Fruit fly (Drosophila melanogaster) whole organism, embryonic: ENCODE data around the gene RhoGDI.
A peak's percentile ranks its signal among the peaks of the same experiment; 100 is the strongest.

ENCODE experiments used
- ATbp ChIP-seq: fragments of 200-800 bp; sonication (Bioruptor generic); optimal IDR thresholded peaks from 2 replicates; lab custom pipeline; 2017; ENCODE audit warnings: missing biosample characterization, mild to moderate bottlenecking, missing genetic modification characterization, missing genetic modification reagents
- B-H2 ChIP-seq: fragments of 200-800 bp; sonication (Bioruptor generic); optimal IDR thresholded peaks from 2 replicates; lab custom pipeline; 2018; ENCODE audit warnings: missing biosample characterization, mild to moderate bottlenecking, missing genetic modification characterization
- CG10267 ChIP-seq: fragments of 200-800 bp; sonication (Bioruptor generic); optimal IDR thresholded peaks from 2 replicates; lab custom pipeline; 2018; ENCODE audit warnings: missing biosample characterization, mild to moderate bottlenecking, missing genetic modification characterization, moderate library complexity
- CG10431 ChIP-seq: fragments of 200-800 bp; sonication (Bioruptor generic); optimal IDR thresholded peaks from 3 replicates; lab custom pipeline; 2018; ENCODE audit warnings: missing biosample characterization, mild to moderate bottlenecking, missing genetic modification characterization
- CG11504 ChIP-seq: fragments of 200-800 bp; sonication (Bioruptor generic); optimal IDR thresholded peaks from 3 replicates; lab custom pipeline; 2019; ENCODE audit warnings: missing biosample characterization, mild to moderate bottlenecking, missing genetic modification characterization, moderate library complexity
- CG12769 ChIP-seq: fragments of 200-800 bp; sonication (Bioruptor generic); optimal IDR thresholded peaks from 2 replicates; lab custom pipeline; 2019; ENCODE audit warnings: missing biosample characterization, mild to moderate bottlenecking, missing genetic modification characterization, moderate library complexity
- CG15011 ChIP-seq: fragments of 200-800 bp; sonication (Bioruptor generic); optimal IDR thresholded peaks from 3 replicates; lab custom pipeline; 2018; ENCODE audit warnings: missing biosample characterization, mild to moderate bottlenecking, missing genetic modification characterization
- CG1602 ChIP-seq: fragments of 200-800 bp; sonication (Bioruptor generic); optimal IDR thresholded peaks from 3 replicates; lab custom pipeline; 2016; ENCODE audit warnings: missing biosample characterization, missing genetic modification characterization
- CG18599 ChIP-seq: fragments of 200-800 bp; sonication (Bioruptor generic); optimal IDR thresholded peaks from 3 replicates; lab custom pipeline; 2017; ENCODE audit warnings: missing biosample characterization, missing genetic modification characterization, mild to moderate bottlenecking, moderate library complexity, missing genetic modification reagents
- CG2120 ChIP-seq: fragments of 200-800 bp; sonication (Bioruptor generic); optimal IDR thresholded peaks from 3 replicates; lab custom pipeline; 2016; ENCODE audit warnings: missing biosample characterization, missing genetic modification characterization
- CG32532 ChIP-seq: fragments of 200-800 bp; sonication (Bioruptor generic); IDR thresholded peaks from 2 replicates; pipeline ENCODE4 v1.3.6; 2022; ENCODE audit warnings: missing biosample characterization, missing genetic modification characterization
- CG33213 ChIP-seq: fragments of 200-800 bp; sonication (Bioruptor generic); optimal IDR thresholded peaks from 3 replicates; lab custom pipeline; 2016; ENCODE audit warnings: missing biosample characterization, missing genetic modification characterization
- CG4707 ChIP-seq: fragments of 200-800 bp; sonication (Bioruptor generic); optimal IDR thresholded peaks from 2 replicates; lab custom pipeline; 2018; ENCODE audit warnings: missing biosample characterization, mild to moderate bottlenecking, missing genetic modification characterization, moderate library complexity
- CG8281 ChIP-seq: fragments of 200-800 bp; sonication (Bioruptor generic); optimal IDR thresholded peaks from 2 replicates; lab custom pipeline; 2018; ENCODE audit warnings: missing biosample characterization, mild to moderate bottlenecking, missing genetic modification characterization, moderate library complexity
- CG8290 ChIP-seq, 3 experiments: fragments of 200-800 bp; sonication (Bioruptor generic); optimal IDR thresholded peaks; 2 replicates each; lab custom pipeline; 2016 to 2019; ENCODE audit warnings: missing biosample characterization in 3 of 3, missing genetic modification characterization in 3 of 3, mild to moderate bottlenecking in 2 of 3, moderate library complexity in 1 of 3
- CG8478 ChIP-seq: fragments of >200 bp; optimal IDR thresholded peaks from 2 replicates; lab custom pipeline; 2018
- CG8924 ChIP-seq: fragments of 200-800 bp; optimal IDR thresholded peaks from 3 replicates; lab custom pipeline; 2019; ENCODE audit warnings: missing biosample characterization, mild to moderate bottlenecking, missing genetic modification characterization, moderate library complexity
- CHES-1-like ChIP-seq: fragments of 200-800 bp; sonication (Bioruptor generic); optimal IDR thresholded peaks from 2 replicates; lab custom pipeline; 2016; ENCODE audit warnings: missing biosample characterization, missing genetic modification characterization
- Deaf1 ChIP-seq: fragments of 200-800 bp; optimal IDR thresholded peaks from 3 replicates; lab custom pipeline; 2019; ENCODE audit warnings: missing biosample characterization, mild to moderate bottlenecking, missing genetic modification characterization, moderate library complexity
- Fer1 ChIP-seq: fragments of 200-800 bp; sonication (Bioruptor generic); optimal IDR thresholded peaks from 2 replicates; lab custom pipeline; 2017; ENCODE audit warnings: missing biosample characterization, mild to moderate bottlenecking, missing genetic modification characterization
- Gug ChIP-seq: fragments of 200-800 bp; sonication (Bioruptor generic); IDR thresholded peaks from 4 replicates; pipeline ENCODE4 v1.3.6; 2022; ENCODE audit warnings: missing biosample characterization, missing genetic modification characterization
- H15 ChIP-seq: fragments of 200-800 bp; sonication (Bioruptor generic); IDR thresholded peaks from 3 replicates; pipeline ENCODE4 v1.3.6; 2022; ENCODE audit warnings: missing biosample characterization, missing genetic modification characterization
- HHEX ChIP-seq: fragments of 200-800 bp; sonication (Bioruptor generic); optimal IDR thresholded peaks from 3 replicates; lab custom pipeline; 2017; ENCODE audit warnings: missing biosample characterization, mild to moderate bottlenecking, missing genetic modification characterization, missing genetic modification reagents
- Hr3 ChIP-seq: fragments of 200-800 bp; sonication (Bioruptor generic); optimal IDR thresholded peaks from 3 replicates; lab custom pipeline; 2016; ENCODE audit warnings: missing biosample characterization, missing genetic modification characterization
- Oaz ChIP-seq: fragments of 200-800 bp; sonication (Bioruptor generic); IDR thresholded peaks from 2 replicates; pipeline ENCODE4 v1.3.6; 2022; ENCODE audit warnings: missing biosample characterization, missing genetic modification characterization
- Pdp1 ChIP-seq, 2 experiments: fragments of 200-800 bp; sonication (Bioruptor generic); optimal IDR thresholded peaks; 3 replicates each; lab custom pipeline; 2016; ENCODE audit warnings: missing biosample characterization in 2 of 2, missing genetic modification characterization in 2 of 2, mild to moderate bottlenecking in 1 of 2, moderate library complexity in 1 of 2
- Xbp1 ChIP-seq: fragments of 200-800 bp; sonication (Bioruptor generic); optimal IDR thresholded peaks from 3 replicates; lab custom pipeline; 2016; ENCODE audit warnings: missing biosample characterization, mild to moderate bottlenecking, missing genetic modification characterization
- al ChIP-seq: fragments of 200-800 bp; sonication (Bioruptor generic); IDR thresholded peaks from 2 replicates; pipeline ENCODE4 v1.3.6; 2022; ENCODE audit warnings: missing biosample characterization, missing genetic modification characterization
- ap ChIP-seq: fragments of 200-800 bp; sonication (Bioruptor generic); IDR thresholded peaks from 2 replicates; pipeline ENCODE4 v1.3.6; 2022; ENCODE audit warnings: missing biosample characterization, missing genetic modification characterization
- az2 ChIP-seq: fragments of 200-800 bp; sonication (Bioruptor generic); optimal IDR thresholded peaks from 3 replicates; lab custom pipeline; 2016; ENCODE audit warnings: missing biosample characterization, missing genetic modification characterization
- bigmax ChIP-seq: fragments of 200-800 bp; sonication (Bioruptor generic); optimal IDR thresholded peaks from 2 replicates; lab custom pipeline; 2018; ENCODE audit warnings: missing biosample characterization, mild to moderate bottlenecking, missing genetic modification characterization
- chinmo ChIP-seq: fragments of 200-800 bp; sonication (Bioruptor generic); IDR thresholded peaks from 4 replicates; pipeline ENCODE4 v1.3.6; 2022; ENCODE audit warnings: missing biosample characterization, missing genetic modification characterization; ENCODE audit not compliant: partially characterized antibody
- ewg ChIP-seq: fragments of 200-800 bp; sonication (Bioruptor generic); optimal IDR thresholded peaks from 3 replicates; lab custom pipeline; 2017; ENCODE audit warnings: mild to moderate bottlenecking, missing biosample characterization, missing genetic modification reagents, missing genetic modification characterization
- fru ChIP-seq: fragments of >200 bp; optimal IDR thresholded peaks from 2 replicates; lab custom pipeline; 2017
- gfzf ChIP-seq: fragments of 200-800 bp; sonication (Bioruptor generic); optimal IDR thresholded peaks from 2 replicates; lab custom pipeline; 2016; ENCODE audit warnings: missing biosample characterization, mild to moderate bottlenecking, missing genetic modification characterization, moderate library complexity
- hth ChIP-seq: fragments of >200 bp; optimal IDR thresholded peaks from 2 replicates; lab custom pipeline; 2017; ENCODE audit warnings: inconsistent platforms
- lab ChIP-seq: fragments of 200-800 bp; sonication (Bioruptor generic); optimal IDR thresholded peaks from 3 replicates; lab custom pipeline; 2017; ENCODE audit warnings: missing biosample characterization, missing genetic modification characterization, mild to moderate bottlenecking, moderate library complexity, missing genetic modification reagents
- lbe ChIP-seq: fragments of 200-800 bp; sonication (Bioruptor generic); optimal IDR thresholded peaks from 2 replicates; lab custom pipeline; 2016; ENCODE audit warnings: missing biosample characterization, mild to moderate bottlenecking, missing genetic modification characterization
- mirr ChIP-seq: fragments of 200-800 bp; sonication (Bioruptor generic); optimal IDR thresholded peaks from 3 replicates; lab custom pipeline; 2018; ENCODE audit warnings: missing biosample characterization, mild to moderate bottlenecking, missing genetic modification characterization
- nom ChIP-seq: fragments of 200-800 bp; sonication (Bioruptor generic); optimal IDR thresholded peaks from 2 replicates; lab custom pipeline; 2017; ENCODE audit warnings: missing biosample characterization, missing genetic modification characterization, mild to moderate bottlenecking, moderate library complexity, missing genetic modification reagents
- odd ChIP-seq: fragments of 200-800 bp; sonication (Bioruptor generic); optimal IDR thresholded peaks from 2 replicates; lab custom pipeline; 2017; ENCODE audit warnings: missing biosample characterization, mild to moderate bottlenecking, missing genetic modification characterization
- pan ChIP-seq, 4 experiments: fragments of >200 bp in 3 of 4; fragments of 200-800 bp in 1 of 4; sonication (Bioruptor generic) in 1 of 4; optimal IDR thresholded peaks in 3 of 4; IDR thresholded peaks in 1 of 4; 2 replicates each; pipeline versions ENCODE4 v1.3.6 to Lab custom; 2017 to 2022; ENCODE audit warnings: missing biosample characterization in 2 of 4, missing genetic modification characterization in 2 of 4, mixed read lengths in 1 of 4
- pum ChIP-seq: fragments of 200-800 bp; sonication (Bioruptor generic); optimal IDR thresholded peaks from 2 replicates; lab custom pipeline; 2016; ENCODE audit warnings: missing biosample characterization, missing genetic modification characterization
- ranshi ChIP-seq: fragments of 200-800 bp; sonication (Bioruptor generic); IDR thresholded peaks from 2 replicates; pipeline ENCODE4 v1.3.6; 2022; ENCODE audit warnings: missing biosample characterization, missing genetic modification characterization
- seq ChIP-seq: fragments of 200-800 bp; sonication (Bioruptor generic); IDR thresholded peaks from 2 replicates; pipeline ENCODE4 v1.3.6; 2022; ENCODE audit warnings: missing biosample characterization, missing genetic modification characterization
- sisA ChIP-seq: fragments of 200-800 bp; sonication (Bioruptor generic); IDR thresholded peaks from 2 replicates; pipeline ENCODE4 v1.3.6; 2022; ENCODE audit warnings: missing biosample characterization, missing genetic modification characterization
- sna ChIP-seq: fragments of 200-800 bp; sonication (Bioruptor generic); IDR thresholded peaks from 2 replicates; pipeline ENCODE4 v1.3.6; 2022; ENCODE audit warnings: missing biosample characterization, missing genetic modification characterization; ENCODE audit not compliant: partially characterized antibody
- sug ChIP-seq: fragments of 200-800 bp; optimal IDR thresholded peaks from 2 replicates; lab custom pipeline; 2019; ENCODE audit warnings: missing biosample characterization, mild to moderate bottlenecking, missing genetic modification characterization, moderate library complexity
- tap ChIP-seq: fragments of 200-800 bp; optimal IDR thresholded peaks from 3 replicates; lab custom pipeline; 2019; ENCODE audit warnings: missing biosample characterization, mild to moderate bottlenecking, missing genetic modification characterization, moderate library complexity
- yki ChIP-seq: fragments of >200 bp; optimal IDR thresholded peaks from 3 replicates; lab custom pipeline; 2018

The RhoGDI gene

dm6 chr3L:19929719-19930334 lies 1.3 kb downstream of the RhoGDI start (continued):
- TF ChIP-seq CG8478 (lab: Kevin White, UChicago): no peak
- TF ChIP-seq Fer1 (GFP tag; lab: Kevin White, UChicago): no peak
- no peak for TF ChIP-seq bigmax (GFP tag; lab: Kevin White, UChicago)
- TF ChIP-seq CG33213 (GFP tag; lab: Kevin White, UChicago): no peak
- no peak for TF ChIP-seq CG8290 (GFP tag; optimal IDR thresholded peaks at IDR 0.05; lab: Kevin White, UChicago)
- no peak for TF ChIP-seq CG8290 (tag; optimal IDR thresholded peaks at IDR 0.05; lab: Kevin White, UChicago)
- TF ChIP-seq B-H2 (GFP tag; lab: Kevin White, UChicago): no peak
- TF ChIP-seq CG10431 (GFP tag; lab: Kevin White, UChicago): peak; percentile 23
- no peak for TF ChIP-seq CG8924 (tag; lab: Kevin White, UChicago)
- no peak for TF ChIP-seq CG4707 (GFP tag; lab: Kevin White, UChicago)
- no peak for TF ChIP-seq sna (GFP tag; lab: Robert Waterston, UW)
- peak; percentile 56 for TF ChIP-seq CG11504 (tag; lab: Kevin White, UChicago)
- TF ChIP-seq mirr (GFP tag; lab: Kevin White, UChicago): peak; percentile 96
- no peak for TF ChIP-seq ranshi (GFP tag; lab: Robert Waterston, UW)
- no peak for TF ChIP-seq Hr3 (GFP tag; lab: Kevin White, UChicago)
- no peak for TF ChIP-seq seq (GFP tag; lab: Robert Waterston, UW)
- TF ChIP-seq Deaf1 (tag; lab: Kevin White, UChicago): no peak
- no peak for TF ChIP-seq al
- TF ChIP-seq lbe (GFP tag; lab: Kevin White, UChicago): no peak
- no peak for TF ChIP-seq ap
- TF ChIP-seq odd: no peak
- TF ChIP-seq tap (tag; lab: Kevin White, UChicago): no peak
- no peak for TF ChIP-seq fru (lab: Kevin White, UChicago)
- TF ChIP-seq sisA (GFP tag; lab: Robert Waterston, UW): no peak
- peak; percentile 81; the same call in 2 of the 4 replicates for TF ChIP-seq chinmo (GFP tag; lab: Robert Waterston, UW)
- TF ChIP-seq ATbp: no peak
- peak; percentile 99 for TF ChIP-seq CG8281
- TF ChIP-seq CG15011 (GFP tag; lab: Kevin White, UChicago): no peak
- TF ChIP-seq ewg (GFP tag; lab: Kevin White, UChicago): no peak
- TF ChIP-seq gfzf (GFP tag; lab: Kevin White, UChicago): no peak
- TF ChIP-seq nom: no peak
- TF ChIP-seq sug: peak; percentile 72
- peak; percentile 21 for TF ChIP-seq CG2120 (GFP tag; lab: Kevin White, UChicago)
- TF ChIP-seq H15 (GFP tag; lab: Robert Waterston, UW): no peak
- TF ChIP-seq Pdp1 (GFP tag; optimal IDR thresholded peaks at IDR 0.05; lab: Kevin White, UChicago): peak in 1 of 2 experiments; percentile 81
- no peak for TF ChIP-seq Oaz (GFP tag; lab: Robert Waterston, UW)
- TF ChIP-seq pan (optimal IDR thresholded peaks at IDR 0.05; lab: Kevin White, UChicago): no peak
- no peak for TF ChIP-seq pan (GFP tag; optimal IDR thresholded peaks at IDR 0.05 in 1 of 2, IDR thresholded peaks at IDR 0.05 in 1 of 2)
- no peak for TF ChIP-seq az2 (GFP tag; lab: Kevin White, UChicago)
- peak; percentile 26 for TF ChIP-seq Xbp1 (GFP tag; lab: Kevin White, UChicago)
- TF ChIP-seq CG10267 (tag; lab: Kevin White, UChicago): no peak
- peak; percentile 12 for TF ChIP-seq CG18599
- no peak for TF ChIP-seq yki (lab: Kevin White, UChicago)
- TF ChIP-seq CG1602 (GFP tag; lab: Kevin White, UChicago): no peak
- no peak for TF ChIP-seq HHEX
- peak; percentile 31; the same call in 1 of the 2 replicates for TF ChIP-seq CG32532 (GFP tag; lab: Robert Waterston, UW)
- TF ChIP-seq CHES-1-like: no peak
- TF ChIP-seq Gug: no peak
- no peak for TF ChIP-seq CG12769 (tag; lab: Kevin White, UChicago)
- no peak for TF ChIP-seq hth (lab: Kevin White, UChicago)
- TF ChIP-seq pum (GFP tag; lab: Kevin White, UChicago): no peak
- peak; percentile 64 for TF ChIP-seq lab
